Fruit fly (Drosophila melanogaster) whole organism, adult: Measurements from ENCODE around the gene CG2126.
A peak's percentile ranks its signal among the peaks of the same experiment; 100 is the strongest.

Experiments used
- CG11617 ChIP-seq: fragments of 200-800 bp; sonication (Bioruptor generic); optimal IDR thresholded peaks from 2 replicates; lab custom pipeline; 2017; ENCODE audit warnings: mild to moderate bottlenecking, missing biosample characterization, missing genetic modification reagents, missing genetic modification characterization
- CG1620 ChIP-seq: fragments of 200-800 bp; sonication (Bioruptor generic); optimal IDR thresholded peaks from 2 replicates; lab custom pipeline; 2016; ENCODE audit warnings: missing biosample characterization, missing genetic modification characterization
- CG5204 ChIP-seq: fragments of 200-800 bp; sonication (Bioruptor generic); optimal IDR thresholded peaks from 2 replicates; lab custom pipeline; 2016; ENCODE audit warnings: missing biosample characterization, missing genetic modification characterization
- CG7101 ChIP-seq: fragments of 200-800 bp; sonication (Bioruptor generic); optimal IDR thresholded peaks from 2 replicates; lab custom pipeline; 2018; ENCODE audit warnings: missing biosample characterization, mild to moderate bottlenecking, missing genetic modification characterization, moderate library complexity
- Clk ChIP-seq: fragments of 200-800 bp; sonication (Bioruptor generic); optimal IDR thresholded peaks from 2 replicates; lab custom pipeline; 2017; ENCODE audit warnings: missing biosample characterization, missing genetic modification characterization
- Mnt ChIP-seq: fragments of 200-800 bp; sonication (Bioruptor generic); optimal IDR thresholded peaks from 2 replicates; lab custom pipeline; 2016; ENCODE audit warnings: missing biosample characterization, mild to moderate bottlenecking, missing genetic modification characterization
- bab1 ChIP-seq: fragments of 200-800 bp; sonication (Bioruptor generic); optimal IDR thresholded peaks from 3 replicates; lab custom pipeline; 2019; ENCODE audit warnings: missing biosample characterization, mild to moderate bottlenecking, missing genetic modification characterization, moderate library complexity
- cic ChIP-seq: fragments of 200-800 bp; sonication (Bioruptor generic); optimal IDR thresholded peaks from 2 replicates; lab custom pipeline; 2017; ENCODE audit warnings: missing biosample characterization, mild to moderate bottlenecking, missing genetic modification characterization, moderate library complexity
- kay ChIP-seq: fragments of 200-800 bp; sonication (Bioruptor generic); peaks from one replicate; lab custom pipeline; 2016; ENCODE audit warnings: missing biosample characterization, missing genetic modification characterization, borderline replicate concordance
- tj ChIP-seq: fragments of 200-800 bp; sonication (Bioruptor generic); optimal IDR thresholded peaks from 3 replicates; lab custom pipeline; 2017; ENCODE audit warnings: missing biosample characterization, mild to moderate bottlenecking, missing genetic modification characterization, moderate library complexity
- toe ChIP-seq: fragments of 200-800 bp; sonication (Bioruptor generic); optimal IDR thresholded peaks from 2 replicates; lab custom pipeline; 2016; ENCODE audit warnings: missing biosample characterization, missing genetic modification characterization

dm6 chr3R:31758587-31759167, 17.8 kb downstream of the CG2126 start, which contains the start of gene CG2187:
- no peak for TF ChIP-seq bab1
- no peak for TF ChIP-seq CG7101 (tag; lab: Kevin White, UChicago)
- TF ChIP-seq CG1620: no peak
- TF ChIP-seq cic: no peak
- peak; percentile 17 for TF ChIP-seq kay
- no peak for TF ChIP-seq CG11617 (GFP tag; lab: Kevin White, UChicago)
- no peak for TF ChIP-seq CG5204 (GFP tag; lab: Kevin White, UChicago)
- TF ChIP-seq toe (GFP tag; lab: Kevin White, UChicago): no peak
- TF ChIP-seq Clk: no peak
- no peak for TF ChIP-seq Mnt (GFP tag; lab: Kevin White, UChicago)
- TF ChIP-seq tj (GFP tag; lab: Kevin White, UChicago): no peak
